Fruit fly (Drosophila melanogaster): Measurements from ENCODE around the gene CG3149.

Gene CG3149

DNA sequence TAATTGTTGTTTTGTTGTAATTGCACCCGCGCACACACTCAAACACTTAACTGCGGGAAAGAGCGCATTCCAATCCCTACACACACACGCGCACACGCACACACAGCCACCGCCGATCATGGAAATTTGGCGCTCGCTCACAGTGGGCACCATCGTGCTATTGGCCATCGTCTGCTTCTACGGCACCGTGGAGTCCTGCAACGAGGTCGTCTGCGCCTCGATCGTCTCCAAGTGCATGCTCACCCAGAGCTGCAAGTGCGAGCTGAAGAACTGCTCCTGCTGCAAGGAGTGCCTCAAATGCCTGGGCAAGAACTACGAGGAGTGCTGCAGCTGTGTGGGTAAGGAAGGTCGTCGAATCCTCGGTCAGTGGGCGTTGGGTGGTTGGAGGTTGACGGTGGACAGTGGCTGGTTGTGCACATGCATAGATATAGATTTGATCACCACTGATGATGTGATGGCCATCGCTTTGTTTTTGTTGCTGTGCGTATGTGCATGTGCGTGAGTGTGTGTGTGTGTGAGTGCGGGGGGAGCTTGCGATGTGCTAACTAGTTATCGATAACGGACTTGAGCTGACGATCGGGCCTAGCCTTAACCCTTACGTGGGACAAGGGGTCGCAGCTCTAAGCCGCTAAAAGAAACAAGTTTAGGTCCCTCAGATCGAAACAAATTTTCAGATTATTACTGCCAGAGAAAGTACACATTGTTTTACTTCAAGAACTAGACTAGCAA, 4.2 kb downstream of the CG3149 start:
- TF ChIP-seq woc (GFP tag; optimal IDR thresholded peaks at IDR 0.05) (peak; percentile 16), Mio (GFP tag; optimal IDR thresholded peaks at IDR 0.05) (no peak)

dm6 chrX:5690216-5690523, 4.8 kb downstream of the CG3149 start:
- TF ChIP-seq usp (GFP tag; optimal IDR thresholded peaks at IDR 0.05) (no peak), Vsx2 (GFP tag; optimal IDR thresholded peaks at IDR 0.05; ENCODE audit: partially characterized antibody) (no peak), Mio (GFP tag; optimal IDR thresholded peaks at IDR 0.05) (no peak), Jra (GFP tag; optimal IDR thresholded peaks at IDR 0.05) (no peak), Abd-B (GFP tag; optimal IDR thresholded peaks at IDR 0.05) (no peak), N (GFP tag; optimal IDR thresholded peaks at IDR 0.05) (no peak), pan (optimal IDR thresholded peaks at IDR 0.05) (no peak), CrebA (GFP tag; optimal IDR thresholded peaks at IDR 0.05; ENCODE audit: borderline replicate concordance) (no peak), Myc (optimal IDR thresholded peaks at IDR 0.05) (no peak), dl (GFP tag; optimal IDR thresholded peaks at IDR 0.05; ENCODE audit: insufficient read depth in 1 of 2, partially characterized antibody in 2 of 2) (no peak), woc (GFP tag; optimal IDR thresholded peaks at IDR 0.05) (no peak), brk (GFP tag; optimal IDR thresholded peaks at IDR 0.05) (no peak), fru (GFP tag; optimal IDR thresholded peaks at IDR 0.05) (no peak), HLH106 (tag; optimal IDR thresholded peaks at IDR 0.05) (no peak), Hr78 (GFP tag; optimal IDR thresholded peaks at IDR 0.05) (no peak), psq (GFP tag; optimal IDR thresholded peaks at IDR 0.05) (no peak), jim (GFP tag; optimal IDR thresholded peaks at IDR 0.05) (no peak), br (GFP tag; optimal IDR thresholded peaks at IDR 0.05) (no peak), tai (GFP tag; optimal IDR thresholded peaks at IDR 0.05) (no peak), GATAd (GFP tag; optimal IDR thresholded peaks at IDR 0.05) (no peak)

DNA sequence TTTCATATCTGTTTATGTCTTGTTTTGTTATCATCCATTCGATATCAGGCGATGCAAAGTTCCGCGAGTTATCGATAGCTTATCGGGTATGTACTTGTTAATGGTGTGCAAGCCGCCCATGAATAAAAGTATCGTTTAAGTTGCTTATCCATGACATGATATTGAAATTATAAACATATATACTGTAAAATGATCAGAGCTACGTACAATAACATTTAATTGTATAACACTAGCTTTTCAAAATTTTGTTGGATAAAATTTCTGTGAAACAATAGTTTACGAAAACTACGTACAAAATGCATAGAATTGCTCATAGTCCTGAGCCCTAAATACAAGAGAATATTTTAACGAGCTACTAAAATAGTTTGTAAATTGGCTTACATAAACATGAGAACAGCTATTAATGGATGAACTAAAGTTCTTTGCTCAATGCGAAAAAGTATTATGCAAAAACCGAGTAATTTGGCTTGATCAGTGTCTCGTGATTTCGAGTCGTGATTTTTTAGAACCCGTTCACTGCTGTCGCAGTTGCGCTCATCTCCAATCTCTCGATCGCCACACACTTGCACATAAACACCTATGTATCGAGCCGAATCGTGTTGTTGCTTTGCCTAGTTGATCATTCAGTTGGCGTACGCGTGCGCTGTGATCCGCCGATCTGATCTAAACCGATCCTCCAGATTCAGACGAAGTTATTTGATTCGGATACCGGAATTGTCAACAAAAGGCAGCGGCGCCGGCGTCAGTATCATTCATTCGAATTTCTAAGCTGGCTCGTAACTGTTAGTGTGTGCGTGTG, 5.4 kb downstream of the CG3149 start, which contains the start of the genes PGAP1 and cv:
TSS of gene PGAP1 (minus strand) at position 57 of the 799 bp plus-strand sequence.
TSS of gene cv (plus strand) at position 586 of the 799 bp plus-strand sequence.
- no peak for TF ChIP-seq rgr (GFP tag; optimal IDR thresholded peaks at IDR 0.05)
- peak; percentile 21 for TF ChIP-seq OdsH (GFP tag; optimal IDR thresholded peaks at IDR 0.05)
- TF ChIP-seq dmrt93B (GFP tag; optimal IDR thresholded peaks at IDR 0.05), result no peak
- no peak for TF ChIP-seq Abd-B (GFP tag; optimal IDR thresholded peaks at IDR 0.05)
- peak; percentile 19 for TF ChIP-seq psq (GFP tag; optimal IDR thresholded peaks at IDR 0.05)
- peak; percentile 25 for TF ChIP-seq Jra (GFP tag; optimal IDR thresholded peaks at IDR 0.05)
- peak; percentile 55 for TF ChIP-seq Sp1 (GFP tag; optimal IDR thresholded peaks at IDR 0.05)
- no peak for TF ChIP-seq CG32264 (GFP tag; optimal IDR thresholded peaks at IDR 0.05)
- TF ChIP-seq woc (GFP tag; optimal IDR thresholded peaks at IDR 0.05), result peak; percentile 83
- TF ChIP-seq h (GFP tag; optimal IDR thresholded peaks at IDR 0.05), result peak; percentile 33
- peak; percentile 42 for TF ChIP-seq HLH106 (tag; optimal IDR thresholded peaks at IDR 0.05)
- peak; percentile 45 for TF ChIP-seq ey (GFP tag; optimal IDR thresholded peaks at IDR 0.05)
- TF ChIP-seq sv (GFP tag; optimal IDR thresholded peaks at IDR 0.05), result peak; percentile 12
- TF ChIP-seq br (GFP tag; optimal IDR thresholded peaks at IDR 0.05), result peak; percentile 8
- TF ChIP-seq foxo (GFP tag; optimal IDR thresholded peaks at IDR 0.05), result peak in 1 of 2 experiments; percentile 64
- peak; percentile 14 for TF ChIP-seq GATAd (GFP tag; optimal IDR thresholded peaks at IDR 0.05)
- TF ChIP-seq Myc (optimal IDR thresholded peaks at IDR 0.05), result peak; percentile 13

- TF ChIP-seq pan (optimal IDR thresholded peaks at IDR 0.05) (no peak), GATAd (GFP tag; optimal IDR thresholded peaks at IDR 0.05) (no peak), Sp1 (GFP tag; optimal IDR thresholded peaks at IDR 0.05) (no peak), Vsx2 (GFP tag; optimal IDR thresholded peaks at IDR 0.05; ENCODE audit: partially characterized antibody) (no peak), CrebA (GFP tag; optimal IDR thresholded peaks at IDR 0.05; ENCODE audit: borderline replicate concordance) (no peak), Mio (GFP tag; optimal IDR thresholded peaks at IDR 0.05) (no peak), CG32264 (GFP tag; optimal IDR thresholded peaks at IDR 0.05) (no peak), CG9705 (GFP tag; optimal IDR thresholded peaks at IDR 0.05) (no peak)
Measured at dm6 chrX:5682940-5683339, 12.1 kb downstream of the CG3149 start, which contains the start of gene CG42449. TSS of gene CG42449 (plus strand) at chrX:5683240.

Data from whole organism, wandering third instar larva.